Fruit fly (Drosophila melanogaster) whole organism, embryonic: Measurements from ENCODE around the gene numb.

Experiments used
- Blimp-1 ChIP-seq: fragments of 200-800 bp; sonication (Bioruptor generic); optimal IDR thresholded peaks from 3 replicates; lab custom pipeline; 2018; ENCODE audit warnings: missing biosample characterization, missing genetic modification characterization, mild to moderate bottlenecking, moderate library complexity, missing genetic modification reagents
- CG10431 ChIP-seq: fragments of 200-800 bp; sonication (Bioruptor generic); optimal IDR thresholded peaks from 3 replicates; lab custom pipeline; 2018; ENCODE audit warnings: missing biosample characterization, mild to moderate bottlenecking, missing genetic modification characterization
- CG13775 ChIP-seq: fragments of 200-800 bp; sonication (Bioruptor generic); optimal IDR thresholded peaks from 3 replicates; lab custom pipeline; 2017; ENCODE audit warnings: missing biosample characterization, mild to moderate bottlenecking, missing genetic modification characterization
- CG14667 ChIP-seq: fragments of 200-800 bp; sonication (Bioruptor generic); IDR thresholded peaks from 2 replicates; pipeline ENCODE4 v1.3.6; 2022; ENCODE audit warnings: missing biosample characterization, missing genetic modification characterization
- CG15073 ChIP-seq: fragments of 200-800 bp; sonication (Bioruptor generic); optimal IDR thresholded peaks from 2 replicates; lab custom pipeline; 2016; ENCODE audit warnings: missing biosample characterization, missing genetic modification characterization
- CG1529 ChIP-seq: fragments of 200-800 bp; sonication (Bioruptor generic); optimal IDR thresholded peaks from 3 replicates; lab custom pipeline; 2018; ENCODE audit warnings: missing biosample characterization, missing genetic modification characterization
- CG17912 ChIP-seq: fragments of 200-800 bp; sonication (Bioruptor generic); optimal IDR thresholded peaks from 2 replicates; lab custom pipeline; 2018; ENCODE audit warnings: missing biosample characterization, mild to moderate bottlenecking, missing genetic modification characterization
- CG18619 ChIP-seq: fragments of 200-800 bp; sonication (Bioruptor generic); optimal IDR thresholded peaks from 3 replicates; lab custom pipeline; 2017; ENCODE audit warnings: missing biosample characterization, mild to moderate bottlenecking, missing genetic modification characterization
- CG2712 ChIP-seq: fragments of 200-800 bp; optimal IDR thresholded peaks from 3 replicates; lab custom pipeline; 2019; ENCODE audit warnings: missing biosample characterization, mild to moderate bottlenecking, missing genetic modification characterization, moderate library complexity
- CG31224 ChIP-seq: fragments of 200-800 bp; sonication (Bioruptor generic); IDR thresholded peaks from 2 replicates; pipeline ENCODE4 v1.3.6; 2022; ENCODE audit warnings: missing biosample characterization, missing genetic modification characterization
- CG31365 ChIP-seq: fragments of 200-800 bp; sonication (Bioruptor generic); optimal IDR thresholded peaks from 2 replicates; lab custom pipeline; 2018; ENCODE audit warnings: missing biosample characterization, mild to moderate bottlenecking, missing genetic modification characterization
- CG31388 ChIP-seq: fragments of 200-800 bp; sonication (Bioruptor generic); optimal IDR thresholded peaks from 2 replicates; lab custom pipeline; 2016; ENCODE audit warnings: missing biosample characterization, missing genetic modification characterization
- CG33557 ChIP-seq: fragments of 200-800 bp; sonication (Bioruptor generic); optimal IDR thresholded peaks from 2 replicates; lab custom pipeline; 2019; ENCODE audit warnings: missing biosample characterization, mild to moderate bottlenecking, missing genetic modification characterization, moderate library complexity
- CG34224 ChIP-seq: fragments of 200-800 bp; sonication (Bioruptor generic); IDR thresholded peaks from 3 replicates; pipeline ENCODE4 v1.3.6; 2022; ENCODE audit warnings: missing biosample characterization, missing genetic modification characterization; ENCODE audit not compliant: partially characterized antibody
- CG7745 ChIP-seq: fragments of 200-800 bp; sonication (Bioruptor generic); optimal IDR thresholded peaks from 2 replicates; lab custom pipeline; 2018; ENCODE audit warnings: missing biosample characterization, mild to moderate bottlenecking, missing genetic modification characterization, moderate library complexity
- CG8765 ChIP-seq: fragments of 200-800 bp; sonication (Bioruptor generic); IDR thresholded peaks from 2 replicates; pipeline ENCODE4 v1.3.6; 2022; ENCODE audit warnings: missing biosample characterization, missing genetic modification characterization
- CG8944 ChIP-seq: fragments of 200-800 bp; sonication (Bioruptor generic); optimal IDR thresholded peaks from 3 replicates; lab custom pipeline; 2016; ENCODE audit warnings: missing biosample characterization, missing genetic modification characterization
- Dad ChIP-seq: fragments of 200-800 bp; sonication (Bioruptor generic); optimal IDR thresholded peaks from 3 replicates; lab custom pipeline; 2016; ENCODE audit warnings: missing biosample characterization, missing genetic modification characterization
- Deaf1 ChIP-seq: fragments of 200-800 bp; optimal IDR thresholded peaks from 3 replicates; lab custom pipeline; 2019; ENCODE audit warnings: missing biosample characterization, mild to moderate bottlenecking, missing genetic modification characterization, moderate library complexity
- Dek ChIP-seq: fragments of 200-800 bp; sonication (Bioruptor generic); optimal IDR thresholded peaks from 3 replicates; lab custom pipeline; 2019; ENCODE audit warnings: missing biosample characterization, mild to moderate bottlenecking, missing genetic modification characterization, moderate library complexity
- Doc2 ChIP-seq: fragments of 200-800 bp; sonication (Bioruptor generic); IDR thresholded peaks from 2 replicates; pipeline ENCODE4 v1.3.6; 2022; ENCODE audit warnings: missing biosample characterization, missing genetic modification characterization
- Eip74EF ChIP-seq, 2 experiments: fragments of 200-800 bp in 1 of 2; fragments of >200 bp in 1 of 2; sonication (Bioruptor generic) in 1 of 2; optimal IDR thresholded peaks; 2 replicates each; lab custom pipeline; 2017 to 2019; ENCODE audit warnings: missing biosample characterization in 2 of 2, missing genetic modification characterization in 2 of 2, mild to moderate bottlenecking in 1 of 2, moderate library complexity in 1 of 2
- HmgD ChIP-seq: fragments of 200-800 bp; sonication (Bioruptor generic); optimal IDR thresholded peaks from 3 replicates; lab custom pipeline; 2016; ENCODE audit warnings: missing biosample characterization, missing genetic modification characterization
- NC2α ChIP-seq: fragments of 200-800 bp; sonication (Bioruptor generic); optimal IDR thresholded peaks from 2 replicates; lab custom pipeline; 2016; ENCODE audit warnings: missing biosample characterization, missing genetic modification characterization
- Rx ChIP-seq: fragments of 200-800 bp; sonication (Bioruptor generic); IDR thresholded peaks from 2 replicates; pipeline ENCODE4 v1.3.6; 2022; ENCODE audit warnings: missing biosample characterization, missing genetic modification characterization
- Six4 ChIP-seq: fragments of 200-800 bp; sonication (Bioruptor generic); optimal IDR thresholded peaks from 2 replicates; lab custom pipeline; 2016; ENCODE audit warnings: missing biosample characterization, missing genetic modification characterization
- Sry-β ChIP-seq: fragments of 200-800 bp; sonication (Bioruptor generic); optimal IDR thresholded peaks from 2 replicates; lab custom pipeline; 2018; ENCODE audit warnings: missing biosample characterization, mild to moderate bottlenecking, missing genetic modification characterization, moderate library complexity
- Sry-δ ChIP-seq: fragments of 200-800 bp; sonication (Bioruptor generic); optimal IDR thresholded peaks from 2 replicates; lab custom pipeline; 2016; ENCODE audit warnings: missing biosample characterization, missing genetic modification characterization
- Tbp ChIP-seq: fragments of >200 bp; optimal IDR thresholded peaks from 2 replicates; lab custom pipeline; 2018; ENCODE audit warnings: missing biosample characterization, missing genetic modification characterization
- bcd ChIP-seq: fragments of 200-800 bp; sonication (Bioruptor generic); optimal IDR thresholded peaks from 2 replicates; lab custom pipeline; 2017; ENCODE audit warnings: missing biosample characterization, mild to moderate bottlenecking, missing genetic modification characterization
- bigmax ChIP-seq: fragments of 200-800 bp; sonication (Bioruptor generic); optimal IDR thresholded peaks from 2 replicates; lab custom pipeline; 2018; ENCODE audit warnings: missing biosample characterization, mild to moderate bottlenecking, missing genetic modification characterization
- cad ChIP-seq: fragments of >200 bp; optimal IDR thresholded peaks from 2 replicates; lab custom pipeline; 2017; ENCODE audit warnings: missing biosample characterization, missing genetic modification characterization
- cato ChIP-seq: fragments of 200-800 bp; sonication (Bioruptor generic); optimal IDR thresholded peaks from 2 replicates; lab custom pipeline; 2016; ENCODE audit warnings: missing biosample characterization, missing genetic modification characterization, borderline replicate concordance
- caup ChIP-seq: fragments of 200-800 bp; sonication (Bioruptor generic); optimal IDR thresholded peaks from 3 replicates; lab custom pipeline; 2017; ENCODE audit warnings: missing biosample characterization, mild to moderate bottlenecking, missing genetic modification characterization, moderate library complexity; ENCODE audit not compliant: severe bottlenecking
- dati ChIP-seq: fragments of 200-800 bp; sonication (Bioruptor generic); IDR thresholded peaks from 2 replicates; pipeline ENCODE4 v1.3.6; 2022; ENCODE audit warnings: missing biosample characterization, missing genetic modification characterization
- dimm ChIP-seq: fragments of 200-800 bp; sonication (Bioruptor generic); IDR thresholded peaks from 2 replicates; pipeline ENCODE4 v1.3.6; 2022; ENCODE audit warnings: missing biosample characterization, missing genetic modification characterization
- fru ChIP-seq: fragments of >200 bp; optimal IDR thresholded peaks from 2 replicates; lab custom pipeline; 2017
- fu2 ChIP-seq: fragments of 200-800 bp; sonication (Bioruptor generic); optimal IDR thresholded peaks from 2 replicates; lab custom pipeline; 2016; ENCODE audit warnings: missing biosample characterization, missing genetic modification characterization
- her ChIP-seq: fragments of 200-800 bp; sonication (Bioruptor generic); optimal IDR thresholded peaks from 2 replicates; lab custom pipeline; 2016; ENCODE audit warnings: missing biosample characterization, missing genetic modification characterization
- kah ChIP-seq: fragments of 200-800 bp; sonication (Bioruptor generic); optimal IDR thresholded peaks from 2 replicates; lab custom pipeline; 2018; ENCODE audit warnings: missing biosample characterization, mild to moderate bottlenecking, missing genetic modification characterization
- ken ChIP-seq: fragments of 200-800 bp; sonication (Bioruptor generic); IDR thresholded peaks from 3 replicates; pipeline ENCODE4 v1.3.6; 2022; ENCODE audit warnings: missing biosample characterization, missing genetic modification characterization
- lbe ChIP-seq: fragments of 200-800 bp; sonication (Bioruptor generic); optimal IDR thresholded peaks from 2 replicates; lab custom pipeline; 2016; ENCODE audit warnings: missing biosample characterization, mild to moderate bottlenecking, missing genetic modification characterization
- mam ChIP-seq: fragments of 200-800 bp; sonication (Bioruptor generic); optimal IDR thresholded peaks from 3 replicates; lab custom pipeline; 2016; ENCODE audit warnings: missing biosample characterization, missing genetic modification characterization
- nerfin-2 ChIP-seq: fragments of 200-800 bp; sonication (Bioruptor generic); IDR thresholded peaks from 2 replicates; pipeline ENCODE4 v1.3.6; 2022; ENCODE audit warnings: missing biosample characterization, missing genetic modification characterization; ENCODE audit not compliant: partially characterized antibody
- otp ChIP-seq: fragments of 200-800 bp; sonication (Bioruptor generic); IDR thresholded peaks from 3 replicates; pipeline ENCODE4, ENCODE4 v1.3.6; 2022; ENCODE audit warnings: missing biosample characterization, missing genetic modification characterization
- rib ChIP-seq: fragments of 200-800 bp; sonication (Bioruptor generic); IDR thresholded peaks from 2 replicates; pipeline ENCODE4 v1.3.6; 2022; ENCODE audit warnings: missing biosample characterization, missing genetic modification characterization
- sens-2 ChIP-seq: fragments of 200-800 bp; sonication (Bioruptor generic); IDR thresholded peaks from 2 replicates; pipeline ENCODE4 v1.3.6; 2022; ENCODE audit warnings: missing biosample characterization, missing genetic modification characterization
- sqz ChIP-seq: fragments of 200-800 bp; sonication (Bioruptor generic); optimal IDR thresholded peaks from 3 replicates; lab custom pipeline; 2018; ENCODE audit warnings: missing biosample characterization, mild to moderate bottlenecking, missing genetic modification characterization
- stc ChIP-seq: fragments of 200-800 bp; sonication (Bioruptor generic); IDR thresholded peaks from 2 replicates; pipeline ENCODE4 v1.3.6; 2022; ENCODE audit warnings: missing biosample characterization, missing genetic modification characterization
- usp ChIP-seq: fragments of >200 bp; optimal IDR thresholded peaks from 2 replicates; lab custom pipeline; 2017; ENCODE audit warnings: missing biosample characterization, missing genetic modification characterization

The numb gene

dm6 chr2L:9493375-9494263 lies 56.4 kb downstream of the numb start (continued):
- TF ChIP-seq CG17912 (GFP tag; lab: Kevin White, UChicago) (no peak), CG31388 (GFP tag; lab: Kevin White, UChicago) (no peak), fru (lab: Kevin White, UChicago) (no peak), mam (GFP tag; lab: Kevin White, UChicago) (peak; percentile 22), Rx (GFP tag; lab: Robert Waterston, UW) (0 out of 2 replicates have a peak, but pooled peaks have one; percentile 9), CG1529 (GFP tag; lab: Kevin White, UChicago) (no peak), Blimp-1 (peak; percentile 44), caup (GFP tag; lab: Kevin White, UChicago) (peak; percentile 38), lbe (GFP tag; lab: Kevin White, UChicago) (no peak), Eip74EF (GFP tag; optimal IDR thresholded peaks at IDR 0.05; lab: Kevin White, UChicago) (no peak), dati (GFP tag; lab: Robert Waterston, UW) (no peak), rib (GFP tag; lab: Robert Waterston, UW) (peak; percentile 83), nerfin-2 (GFP tag; lab: Robert Waterston, UW) (no peak), kah (GFP tag; lab: Kevin White, UChicago) (no peak), CG33557 (GFP tag; lab: Kevin White, UChicago) (no peak), bigmax (GFP tag; lab: Kevin White, UChicago) (no peak), cad (GFP tag; lab: Kevin White, UChicago) (no peak), CG7745 (tag; lab: Kevin White, UChicago) (no peak), otp (GFP tag; lab: Robert Waterston, UW) (no peak), CG8944 (GFP tag; lab: Kevin White, UChicago) (no peak), CG31224 (no peak; the same call in 1 of the 2 replicates), CG18619 (peak; percentile 38), CG15073 (GFP tag; lab: Kevin White, UChicago) (no peak), HmgD (GFP tag; lab: Kevin White, UChicago) (no peak), Sry-δ (GFP tag; lab: Kevin White, UChicago) (no peak), CG34224 (GFP tag; lab: Robert Waterston, UW) (peak; percentile 39; the same call in 1 of the 3 replicates), sens-2 (GFP tag; lab: Robert Waterston, UW) (no peak), dimm (GFP tag; lab: Robert Waterston, UW) (no peak), Doc2 (GFP tag; lab: Robert Waterston, UW) (no peak), CG13775 (GFP tag; lab: Kevin White, UChicago) (no peak), bcd (peak; percentile 48), NC2α (GFP tag; lab: Kevin White, UChicago) (no peak), Dad (GFP tag; lab: Kevin White, UChicago) (no peak), cato (GFP tag; lab: Kevin White, UChicago) (no peak), stc (peak; percentile 35; the same call in 1 of the 2 replicates), Deaf1 (no peak), CG31365 (tag; lab: Kevin White, UChicago) (no peak), usp (no peak), Dek (tag; lab: Kevin White, UChicago) (peak; percentile 17), Six4 (peak; percentile 13), CG8765 (GFP tag; lab: Robert Waterston, UW) (no peak), her (no peak), Tbp (GFP tag; lab: Kevin White, UChicago) (no peak), CG10431 (GFP tag; lab: Kevin White, UChicago) (no peak), Sry-β (GFP tag; lab: Kevin White, UChicago) (no peak), fu2 (GFP tag; lab: Kevin White, UChicago) (no peak), sqz (GFP tag; lab: Kevin White, UChicago) (peak; percentile 68), CG14667 (no peak), CG2712 (tag; lab: Kevin White, UChicago) (peak; percentile 53), ken (GFP tag; lab: Robert Waterston, UW) (no peak)
